Fruit fly (Drosophila melanogaster) Kc167 (cell line): ENCODE measurements around the gene CG12016.

ENCODE experiments used
- Myc ChIP-seq: fragments of >200 bp; optimal IDR thresholded peaks from 2 replicates; lab custom pipeline; 2017; ENCODE audit warnings: missing external identifiers
- Sin3A ChIP-seq: fragments of >200 bp; optimal IDR thresholded peaks from 2 replicates; lab custom pipeline; 2018; ENCODE audit warnings: missing external identifiers
- h ChIP-seq: fragments of >200 bp; optimal IDR thresholded peaks from 3 replicates; lab custom pipeline; 2018; ENCODE audit warnings: missing external identifiers
- insv ChIP-seq: fragments of >200 bp; optimal IDR thresholded peaks from 3 replicates; lab custom pipeline; 2018; ENCODE audit warnings: missing external identifiers
- psq ChIP-seq: fragments of >200 bp; optimal IDR thresholded peaks from 2 replicates; lab custom pipeline; 2017; ENCODE audit warnings: missing external identifiers
- ttk ChIP-seq: sonication (Bioruptor generic); optimal IDR thresholded peaks from 2 replicates; lab custom pipeline; 2017; ENCODE audit warnings: missing external identifiers

Gene CG12016

DNA sequence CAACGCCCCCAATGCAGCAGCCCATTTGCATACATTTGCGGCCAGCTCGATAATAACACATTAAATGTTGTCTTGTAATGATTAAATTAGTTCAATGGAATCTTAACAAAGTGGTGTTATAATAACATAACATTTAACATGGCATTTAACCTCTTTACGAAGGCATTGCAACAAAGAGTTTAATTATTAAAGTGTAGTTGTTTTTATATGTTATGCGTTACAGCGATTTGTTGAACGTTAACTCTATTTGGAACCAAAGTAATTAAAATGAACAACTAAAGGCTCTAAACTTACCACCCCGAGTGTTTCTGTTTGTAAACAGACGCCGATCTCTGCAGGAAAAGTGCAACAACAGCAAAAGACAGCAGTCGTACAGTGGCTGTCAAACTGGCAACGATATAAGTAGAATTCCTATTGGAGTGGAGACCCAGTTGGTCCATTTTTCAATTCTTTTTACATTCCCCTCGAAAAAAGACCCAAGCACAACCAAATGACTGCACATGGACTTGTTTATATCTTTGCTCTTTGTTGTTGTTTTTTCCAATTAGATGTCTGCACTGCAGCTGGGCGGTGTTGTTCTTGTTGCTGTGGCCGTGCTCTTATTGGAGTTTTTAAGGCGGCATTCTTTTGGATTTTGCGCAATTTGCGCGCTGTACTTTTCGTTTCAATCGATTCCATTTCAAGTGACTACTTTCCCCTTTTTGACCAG is 19.7 kb downstream of the CG12016 start:
- TF ChIP-seq insv (lab: Kevin White, UChicago) (no peak), Myc (lab: Kevin White, UChicago) (no peak), h (lab: Kevin White, UChicago) (no peak), ttk (lab: Kevin White, UChicago) (no peak), Sin3A (no peak), psq (no peak)

DNA sequence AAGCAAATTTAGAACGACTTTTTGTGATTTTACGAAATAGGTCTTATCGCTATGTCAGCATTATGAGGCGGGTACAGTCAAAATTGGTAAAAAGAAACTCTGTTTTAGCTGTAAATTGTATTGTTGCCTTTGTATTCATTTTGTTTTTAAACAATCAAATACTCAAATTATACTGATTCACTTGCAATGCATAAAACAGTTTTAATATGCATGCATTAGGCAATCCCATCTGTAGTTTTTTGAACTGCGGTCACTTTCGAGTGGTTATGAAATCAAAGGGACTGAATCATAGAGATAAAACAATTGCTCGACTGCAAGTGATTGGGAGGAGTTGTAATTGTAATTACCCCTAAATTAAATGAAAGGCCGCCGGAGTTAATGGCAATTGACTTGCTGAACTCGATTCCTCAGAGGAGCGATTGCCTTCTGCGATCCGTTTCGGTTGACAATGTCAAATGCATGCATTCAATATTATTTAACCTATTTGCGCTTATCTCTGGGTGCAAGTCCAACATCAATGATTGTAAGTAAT is 20.4 kb downstream of the CG12016 start:
- TF ChIP-seq h (lab: Kevin White, UChicago) (no peak), ttk (lab: Kevin White, UChicago) (no peak), psq (no peak), insv (lab: Kevin White, UChicago) (no peak), Sin3A (no peak), Myc (lab: Kevin White, UChicago) (no peak)

DNA sequence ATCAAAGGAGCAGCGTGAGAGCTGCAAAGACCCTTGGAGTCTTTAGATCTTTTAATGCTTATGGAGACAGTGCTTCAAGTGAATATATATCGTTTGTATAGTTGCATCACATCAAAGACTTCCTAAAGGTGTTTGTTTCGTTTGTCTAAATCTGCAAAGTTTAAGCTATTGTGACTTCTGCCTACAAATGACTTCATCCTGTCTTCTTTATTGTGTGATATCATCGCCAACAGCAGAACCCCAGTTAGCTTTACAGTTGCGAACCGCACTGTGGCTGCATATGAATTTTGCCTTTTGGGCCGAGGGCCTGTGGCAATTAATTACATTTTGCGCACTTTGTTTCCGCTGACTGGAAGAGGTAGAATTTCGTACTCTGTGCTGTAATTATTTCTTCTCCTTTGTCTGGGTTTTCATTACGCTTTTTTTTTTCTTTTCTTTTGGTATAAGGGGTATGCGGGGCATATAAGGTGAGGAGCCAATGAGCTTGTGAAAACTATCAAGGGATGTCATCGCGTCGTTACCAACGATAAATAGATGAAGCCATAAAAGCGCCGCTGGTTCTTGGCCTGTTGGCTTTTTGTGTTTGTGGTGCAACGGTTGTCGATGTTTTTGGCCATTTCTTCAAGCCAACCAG is 23.1 kb downstream of the CG12016 start:
- TF ChIP-seq ttk (lab: Kevin White, UChicago) = no peak
- TF ChIP-seq Sin3A = no peak

DNA sequence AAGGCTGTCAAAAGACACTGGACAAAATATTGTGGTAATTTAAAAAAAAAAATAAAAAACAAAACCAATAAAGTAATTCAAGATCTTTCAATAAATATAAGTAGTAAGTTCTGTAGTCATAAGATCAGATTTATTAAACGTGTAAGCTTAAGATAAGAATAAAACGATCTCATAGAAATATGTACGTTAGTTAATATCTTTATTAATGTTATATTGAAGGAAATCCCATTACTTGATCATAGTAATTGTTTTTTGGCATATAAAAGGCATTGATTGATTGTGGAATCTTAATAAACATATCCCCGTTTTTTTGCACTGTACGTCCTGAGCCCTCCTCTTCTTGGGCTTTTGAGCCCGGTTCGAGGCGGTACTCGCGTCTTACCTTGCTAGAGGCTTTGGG is 23.9 kb downstream of the CG12016 start:
- TF ChIP-seq ttk (lab: Kevin White, UChicago) = no peak

DNA sequence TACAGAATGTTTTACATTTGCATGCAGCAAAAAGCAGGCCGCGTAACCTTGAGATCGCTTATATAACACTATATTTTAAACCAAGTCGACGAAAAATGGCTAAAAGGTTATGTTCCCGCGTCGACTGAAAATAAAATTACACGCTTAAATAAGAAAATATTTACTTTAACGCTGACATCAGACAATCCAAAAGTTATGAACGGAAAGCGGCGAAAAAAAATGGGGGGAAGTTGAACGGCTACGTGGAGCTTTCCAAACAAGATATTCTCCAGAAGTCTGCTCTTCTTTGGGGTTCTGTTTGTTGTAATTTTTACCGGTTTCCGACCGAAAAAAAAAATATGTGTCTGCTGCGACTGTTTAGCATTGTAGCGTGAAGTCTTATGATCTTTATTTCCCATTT is 25.2 kb downstream of the CG12016 start:
- TF ChIP-seq Myc (lab: Kevin White, UChicago) = no peak
- TF ChIP-seq h (lab: Kevin White, UChicago) = no peak
- no peak for TF ChIP-seq insv (lab: Kevin White, UChicago)
- no peak for TF ChIP-seq Sin3A
- no peak for TF ChIP-seq ttk (lab: Kevin White, UChicago)
- no peak for TF ChIP-seq psq

DNA sequence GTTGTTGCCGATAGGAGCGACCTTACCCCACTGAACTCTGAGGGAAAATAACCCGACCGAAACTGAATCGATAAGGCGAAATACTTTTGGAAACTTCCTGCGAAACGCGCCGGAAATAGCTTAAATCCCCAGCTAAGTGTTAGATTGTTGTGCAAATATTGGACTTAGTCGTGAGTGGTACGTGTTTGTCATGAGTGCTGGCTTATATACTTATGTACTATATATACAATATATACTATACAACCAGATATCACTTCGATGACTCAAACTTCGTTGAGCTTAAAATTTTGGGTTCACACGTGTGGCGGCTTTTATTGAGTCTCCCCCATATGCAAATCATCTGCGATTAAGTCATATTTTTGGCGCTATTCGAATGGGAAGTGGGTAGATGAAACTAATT is 26.9 kb downstream of the CG12016 start:
- TF ChIP-seq ttk (lab: Kevin White, UChicago) (no peak), Myc (lab: Kevin White, UChicago) (no peak), psq (no peak), Sin3A (no peak), insv (lab: Kevin White, UChicago) (no peak), h (lab: Kevin White, UChicago) (no peak)

DNA sequence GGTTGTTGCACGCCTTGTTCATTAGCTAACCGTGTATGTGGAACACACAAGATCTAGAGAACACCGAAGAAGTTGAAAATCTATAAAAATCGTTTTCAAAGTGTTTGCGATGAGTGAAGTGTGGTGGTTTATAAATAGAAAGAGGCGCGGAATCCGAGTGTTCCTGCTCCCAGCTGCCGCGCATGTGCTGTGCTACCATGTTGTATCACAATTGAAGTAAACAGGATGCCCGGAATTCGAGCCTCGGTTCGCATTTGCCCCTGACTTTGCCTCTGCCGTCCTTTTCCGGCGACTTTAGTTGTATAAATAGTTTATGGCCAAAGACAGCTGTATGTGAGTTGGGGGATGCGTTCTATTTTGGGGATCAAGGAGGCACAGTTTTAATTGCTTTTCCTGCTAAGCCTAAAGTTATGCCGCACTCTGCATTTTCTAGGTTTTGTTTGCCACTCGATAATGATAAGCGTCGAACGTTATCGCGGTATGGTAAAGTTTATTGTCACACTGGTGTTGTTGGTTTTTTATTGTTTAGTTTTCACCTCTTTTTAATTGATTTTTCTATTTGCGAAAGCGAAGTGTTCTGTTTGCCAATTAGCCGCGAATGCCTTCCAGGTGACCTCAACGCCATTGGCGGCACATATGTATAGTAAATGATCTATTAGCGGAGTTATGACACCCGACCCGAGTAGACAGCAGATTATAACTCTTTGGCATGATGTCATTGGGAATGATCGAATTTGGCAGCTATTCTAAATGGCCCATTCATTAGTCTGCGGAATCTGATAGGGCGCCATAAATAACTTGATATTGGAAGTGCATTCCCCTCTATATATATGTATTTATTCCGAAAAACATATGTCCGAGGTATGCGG is 29.8 kb downstream of the CG12016 start:
- TF ChIP-seq psq (no peak), insv (lab: Kevin White, UChicago) (no peak), h (lab: Kevin White, UChicago) (no peak), Myc (lab: Kevin White, UChicago) (no peak), Sin3A (no peak), ttk (lab: Kevin White, UChicago) (no peak)

DNA sequence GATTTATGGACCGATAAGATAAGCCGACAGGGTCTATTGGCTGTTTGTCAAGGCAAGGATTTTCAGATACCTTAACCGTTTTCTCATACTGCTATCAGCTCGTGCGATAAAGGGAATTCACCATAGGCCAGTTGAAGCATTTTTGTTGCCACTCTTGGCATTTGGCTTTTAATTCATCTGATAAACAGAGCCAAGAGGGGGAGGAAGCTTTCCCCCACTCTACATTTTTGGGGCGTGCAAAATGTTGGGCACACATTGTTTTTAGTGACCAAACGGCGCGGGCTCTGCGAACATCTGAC is 30.4 kb downstream of the CG12016 start:
- no peak for TF ChIP-seq ttk (lab: Kevin White, UChicago)
- no peak for TF ChIP-seq insv (lab: Kevin White, UChicago)
- TF ChIP-seq psq = no peak
- no peak for TF ChIP-seq Myc (lab: Kevin White, UChicago)

DNA sequence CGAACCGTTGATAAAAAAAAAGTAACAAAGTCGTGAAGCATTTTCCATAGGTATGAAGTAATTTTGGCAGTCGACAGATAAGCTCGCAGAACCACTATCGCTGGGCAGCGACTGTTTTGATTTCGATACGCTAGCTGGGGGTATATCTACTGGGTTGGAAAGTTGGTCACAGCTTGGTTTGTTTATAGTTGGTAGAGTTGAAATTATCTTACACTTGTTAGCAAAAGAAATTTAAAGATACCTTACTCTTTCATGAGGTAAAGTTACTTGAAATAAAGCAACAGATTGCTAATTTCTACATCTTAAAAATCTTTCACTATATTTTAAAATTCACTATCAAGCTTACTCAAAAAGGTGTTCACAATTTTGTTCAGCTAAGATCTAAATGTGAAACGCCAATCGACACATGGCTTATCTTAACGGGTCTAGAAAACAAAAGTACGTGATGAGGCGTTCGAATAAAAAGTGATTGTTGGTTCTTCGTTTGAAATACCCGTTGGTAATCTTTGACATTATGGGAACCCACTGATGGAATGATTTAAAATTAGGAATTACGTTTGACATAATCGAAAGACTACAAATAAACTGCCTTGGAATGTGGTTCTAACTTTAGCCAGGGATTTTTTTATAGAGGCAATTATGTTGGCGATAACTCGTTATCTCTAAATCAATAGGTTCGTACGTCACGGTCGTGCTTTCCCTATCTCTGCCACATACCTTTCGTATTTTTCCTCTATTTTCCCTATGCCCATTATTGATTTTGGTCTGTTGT is 31.4 kb downstream of the CG12016 start:
- TF ChIP-seq insv (lab: Kevin White, UChicago) (no peak), Sin3A (no peak), h (lab: Kevin White, UChicago) (no peak), ttk (lab: Kevin White, UChicago) (no peak), Myc (lab: Kevin White, UChicago) (no peak), psq (no peak)

DNA sequence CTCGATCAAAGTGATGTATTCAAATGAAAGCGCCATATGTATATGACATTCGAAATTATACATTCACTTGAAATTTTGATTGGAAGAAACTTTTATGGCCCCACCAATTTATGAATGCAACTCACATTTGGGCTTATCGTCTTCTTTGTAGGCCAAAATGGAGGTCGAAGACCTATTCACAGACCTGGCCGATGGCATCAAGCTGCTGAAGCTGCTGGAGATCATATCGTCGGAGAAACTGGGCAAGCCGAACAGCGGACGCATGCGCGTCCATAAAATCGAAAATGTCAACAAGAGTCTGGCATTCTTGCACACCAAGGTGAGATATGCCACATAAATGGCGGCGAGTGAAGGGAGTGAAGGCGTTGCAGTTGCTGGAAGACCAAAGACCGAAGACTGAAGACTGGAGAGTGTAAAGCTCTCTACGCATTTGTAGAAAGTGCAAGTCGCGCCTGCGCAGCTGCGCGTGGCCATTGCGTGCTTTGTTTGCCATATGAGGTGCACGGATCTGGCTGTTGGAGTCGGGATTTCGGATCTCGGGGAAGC is 32.5 kb downstream of the CG12016 start:
- TF ChIP-seq ttk (lab: Kevin White, UChicago) (no peak), Myc (lab: Kevin White, UChicago) (no peak), Sin3A (no peak), insv (lab: Kevin White, UChicago) (no peak), psq (no peak), h (lab: Kevin White, UChicago) (no peak)

DNA sequence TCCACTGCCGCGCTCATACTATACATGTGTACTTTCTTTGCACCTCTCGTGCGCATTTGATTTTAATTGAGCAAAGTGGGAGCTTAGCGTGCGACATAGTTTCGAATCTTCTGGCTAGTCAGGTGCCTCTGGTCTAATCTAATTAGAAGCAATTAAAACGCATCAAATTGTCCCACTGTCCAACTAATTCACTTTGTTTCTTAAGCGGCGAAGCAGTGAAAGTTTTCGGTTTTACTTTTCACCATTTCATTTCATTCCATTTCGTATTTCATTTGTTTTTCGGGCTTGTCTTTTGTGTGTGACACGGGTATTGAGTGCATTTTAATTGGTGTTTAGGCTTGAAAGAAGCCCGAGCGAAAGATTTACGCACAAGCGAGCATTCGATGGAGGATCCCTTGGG is 33.2 kb downstream of the CG12016 start:
- TF ChIP-seq Sin3A = no peak
- TF ChIP-seq h (lab: Kevin White, UChicago) = no peak
- no peak for TF ChIP-seq ttk (lab: Kevin White, UChicago)
